Fruit fly (Drosophila melanogaster): ENCODE measurements around the gene mRpL11.

dm6 chr3R:14462876-14463397 is 48.7 kb upstream of the mRpL11 start:
- TF ChIP-seq CTCF (optimal IDR thresholded peaks at IDR 0.05) (no peak), CG8478 (optimal IDR thresholded peaks at IDR 0.05) (no peak)

Data from S2 (cell line).